Fruit fly (Drosophila melanogaster) whole organism, adult: ENCODE measurements around the gene zld.

Source experiments
- CG12768 ChIP-seq: fragments of 200-800 bp; sonication (Bioruptor generic); optimal IDR thresholded peaks from 2 replicates; lab custom pipeline; 2017; ENCODE audit warnings: missing biosample characterization, missing genetic modification characterization, mild to moderate bottlenecking, moderate library complexity, missing genetic modification reagents
- CG14711 ChIP-seq: fragments of 200-800 bp; sonication (Bioruptor generic); optimal IDR thresholded peaks from 2 replicates; lab custom pipeline; 2018; ENCODE audit warnings: missing biosample characterization, mild to moderate bottlenecking, missing genetic modification characterization, moderate library complexity
- CG33017 ChIP-seq: fragments of 200-800 bp; sonication (Bioruptor generic); optimal IDR thresholded peaks from 2 replicates; lab custom pipeline; 2018; ENCODE audit warnings: missing biosample characterization, mild to moderate bottlenecking, missing genetic modification characterization, moderate library complexity
- CG7101 ChIP-seq: fragments of 200-800 bp; sonication (Bioruptor generic); optimal IDR thresholded peaks from 2 replicates; lab custom pipeline; 2018; ENCODE audit warnings: missing biosample characterization, mild to moderate bottlenecking, missing genetic modification characterization, moderate library complexity
- Crg-1 ChIP-seq: fragments of 200-800 bp; sonication (Bioruptor generic); optimal IDR thresholded peaks from 2 replicates; lab custom pipeline; 2016; ENCODE audit warnings: missing biosample characterization, missing genetic modification characterization
- Hr96 ChIP-seq: fragments of 200-800 bp; sonication (Bioruptor generic); optimal IDR thresholded peaks from 2 replicates; lab custom pipeline; 2016; ENCODE audit warnings: missing biosample characterization, missing genetic modification characterization
- kay ChIP-seq: fragments of 200-800 bp; sonication (Bioruptor generic); peaks from one replicate; lab custom pipeline; 2016; ENCODE audit warnings: missing biosample characterization, missing genetic modification characterization, borderline replicate concordance
- tj ChIP-seq: fragments of 200-800 bp; sonication (Bioruptor generic); optimal IDR thresholded peaks from 3 replicates; lab custom pipeline; 2017; ENCODE audit warnings: missing biosample characterization, mild to moderate bottlenecking, missing genetic modification characterization, moderate library complexity
- toe ChIP-seq: fragments of 200-800 bp; sonication (Bioruptor generic); optimal IDR thresholded peaks from 2 replicates; lab custom pipeline; 2016; ENCODE audit warnings: missing biosample characterization, missing genetic modification characterization

DNA sequence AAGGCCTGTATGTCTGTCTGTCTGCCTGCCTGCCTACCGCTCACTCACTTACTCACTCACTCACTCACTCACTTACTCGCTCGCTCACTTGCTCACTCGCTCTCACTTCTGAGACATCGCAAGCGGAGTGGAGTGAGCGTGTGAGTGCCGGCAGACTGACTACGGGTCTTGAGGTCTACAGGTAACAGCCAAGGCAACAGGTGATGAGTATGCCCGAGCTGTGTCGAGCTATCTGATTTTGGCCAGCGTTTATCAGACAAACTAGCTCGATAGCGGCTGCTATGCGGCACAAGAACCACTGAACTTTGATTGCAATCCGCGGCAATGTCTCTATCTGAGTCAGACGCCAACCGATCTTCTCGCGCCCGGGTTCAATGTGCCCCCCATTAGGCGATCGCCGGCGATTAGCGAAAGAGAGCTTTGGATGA lies 29.2 kb downstream of the zld start:
- no peak for TF ChIP-seq toe
- no peak for TF ChIP-seq kay (GFP tag; lab: Kevin White, UChicago)
- no peak for TF ChIP-seq Hr96 (GFP tag; lab: Kevin White, UChicago)
- TF ChIP-seq CG33017 = no peak
- TF ChIP-seq CG12768 (GFP tag; lab: Kevin White, UChicago) = peak; percentile 3
- no peak for TF ChIP-seq CG7101
- no peak for TF ChIP-seq CG14711 (tag; lab: Kevin White, UChicago)
- no peak for TF ChIP-seq Crg-1 (GFP tag; lab: Kevin White, UChicago)
- no peak for TF ChIP-seq tj (GFP tag; lab: Kevin White, UChicago)
